Worm (Caenorhabditis elegans): ENCODE results near the gene tag-278.

tag-278 gene

ce11 chrX:3680544-3681214 is 8.3 kb downstream of the tag-278 start, which contains the start of gene tsp-17:
tsp-17 (plus strand) TSS chrX:3681164.
- TF ChIP-seq mab-9 (GFP tag; IDR thresholded peaks at IDR 0.05): no peak
- peak; percentile 35 for TF ChIP-seq nhr-71 (tag; optimal IDR thresholded peaks at IDR 0.05)
- TF ChIP-seq mdl-1 (tag; optimal IDR thresholded peaks at IDR 0.05): peak in 1 of 2 experiments; percentile 13
- no peak for TF ChIP-seq sox-4 (tag; optimal IDR thresholded peaks at IDR 0.05)
- TF ChIP-seq ceh-8 (GFP tag; optimal IDR thresholded peaks at IDR 0.05): no peak
- no peak for TF ChIP-seq unc-86 (tag; optimal IDR thresholded peaks at IDR 0.05)
- no peak for TF ChIP-seq tlp-1 (tag; optimal IDR thresholded peaks at IDR 0.05)
- no peak for TF ChIP-seq aha-1 (tag; optimal IDR thresholded peaks at IDR 0.05)
- no peak for TF ChIP-seq nhr-76 (tag; optimal IDR thresholded peaks at IDR 0.05)
- no peak for TF ChIP-seq lsy-2 (tag; optimal IDR thresholded peaks at IDR 0.05)
- peak; percentile 7 for TF ChIP-seq elt-2 (tag; optimal IDR thresholded peaks at IDR 0.05)
- no peak for TF ChIP-seq nhr-47 (tag; optimal IDR thresholded peaks at IDR 0.05)
- peak; percentile 58 for TF ChIP-seq rnt-1 (tag; optimal IDR thresholded peaks at IDR 0.05)
- TF ChIP-seq unc-130 (tag; optimal IDR thresholded peaks at IDR 0.05): peak; percentile 24
- TF ChIP-seq pag-3 (tag; optimal IDR thresholded peaks at IDR 0.05; ENCODE audit: borderline replicate concordance, insufficient read depth): peak; percentile 80
- no peak for TF ChIP-seq egl-13 (tag; optimal IDR thresholded peaks at IDR 0.05)
- no peak for TF ChIP-seq ama-1 (optimal IDR thresholded peaks at IDR 0.05)
- TF ChIP-seq egl-27 (tag; optimal IDR thresholded peaks at IDR 0.05): no peak
- TF ChIP-seq snu-23 (GFP tag; optimal IDR thresholded peaks at IDR 0.05): no peak
- peak; percentile 37 for TF ChIP-seq lin-14 (GFP tag; optimal IDR thresholded peaks at IDR 0.05)

ce11 chrX:3678507-3679175 is 10.4 kb downstream of the tag-278 start, which contains the start of gene tag-52:
tag-52 (minus strand) TSS chrX:3678557.
- TF ChIP-seq dpl-1 (GFP tag; optimal IDR thresholded peaks at IDR 0.05) (peak; percentile 27 to 70 (median 48)), pax-3 (tag; optimal IDR thresholded peaks at IDR 0.05) (no peak), nhr-12 (tag; optimal IDR thresholded peaks at IDR 0.05) (no peak), F16B12.6 (tag; optimal IDR thresholded peaks at IDR 0.05) (peak; percentile 9), nhr-28 (tag; optimal IDR thresholded peaks at IDR 0.05) (no peak), nhr-19 (GFP tag; conservative IDR thresholded peaks at IDR 0.05) (peak; percentile 40), swsn-7 (tag; optimal IDR thresholded peaks at IDR 0.05) (no peak), snu-23 (GFP tag; optimal IDR thresholded peaks at IDR 0.05) (peak; percentile 60), mep-1 (tag; optimal IDR thresholded peaks at IDR 0.05) (peak; percentile 53), sup-37 (GFP tag; optimal IDR thresholded peaks at IDR 0.05) (no peak), elt-2 (tag; optimal IDR thresholded peaks at IDR 0.05) (peak; percentile 86), alr-1 (tag; optimal IDR thresholded peaks at IDR 0.05; ENCODE audit: borderline replicate concordance) (no peak), C04F5.9 (tag; optimal IDR thresholded peaks at IDR 0.05) (no peak), ceh-63 (GFP tag; optimal IDR thresholded peaks at IDR 0.05) (peak; percentile 97), ceh-8 (GFP tag; optimal IDR thresholded peaks at IDR 0.05) (no peak), blmp-1 (tag; optimal IDR thresholded peaks at IDR 0.05) (peak; percentile 53), unc-62 (GFP tag; optimal IDR thresholded peaks at IDR 0.05) (no peak), lsy-2 (tag; optimal IDR thresholded peaks at IDR 0.05) (peak in 1 of 2 experiments; percentile 29), unc-130 (tag; optimal IDR thresholded peaks at IDR 0.05) (no peak), egl-13 (tag; optimal IDR thresholded peaks at IDR 0.05) (no peak), lin-14 (GFP tag; optimal IDR thresholded peaks at IDR 0.05) (peak; percentile 90), ces-1 (GFP tag; optimal IDR thresholded peaks at IDR 0.05) (no peak), hpl-2 (GFP tag; optimal IDR thresholded peaks at IDR 0.05) (no peak), lin-13 (GFP tag; optimal IDR thresholded peaks at IDR 0.05) (no peak), efl-3 (GFP tag; optimal IDR thresholded peaks at IDR 0.05) (peak; percentile 7), pag-3 (tag; optimal IDR thresholded peaks at IDR 0.05; ENCODE audit: borderline replicate concordance, insufficient read depth) (no peak), tbx-2 (tag; optimal IDR thresholded peaks at IDR 0.05) (peak; percentile 33), hlh-17 (GFP tag; optimal IDR thresholded peaks at IDR 0.05; ENCODE audit: borderline replicate concordance) (no peak), unc-86 (tag; optimal IDR thresholded peaks at IDR 0.05) (no peak), hlh-4 (tag; optimal IDR thresholded peaks at IDR 0.05) (no peak), ztf-11 (tag; optimal IDR thresholded peaks at IDR 0.05) (no peak), lir-3 (tag; optimal IDR thresholded peaks at IDR 0.05; ENCODE audit: poor library complexity) (peak; percentile 28), nhr-85 (tag) (peak; percentile 94), nhr-71 (tag; optimal IDR thresholded peaks at IDR 0.05) (peak; percentile 72), lin-39 (tag; optimal IDR thresholded peaks at IDR 0.05) (no peak), nhr-237 (tag; optimal IDR thresholded peaks at IDR 0.05) (no peak), mab-9 (GFP tag; IDR thresholded peaks at IDR 0.05) (no peak)

All from whole organism, L1 larva.